Worm (Caenorhabditis elegans) whole organism, young adult: Measurements from ENCODE around the gene T01E8.1.

Experiments
- C06A6.2 ChIP-seq: fragments of 200-800 bp; sonication (Bioruptor generic); conservative IDR thresholded peaks from 2 replicates; pipeline ENCODE4 v1.3.6; 2022; ENCODE audit warnings: missing genetic modification characterization, missing compliant biosample characterization
- F22D6.2 ChIP-seq: sonication (generic microtip); optimal IDR thresholded peaks from 2 replicates; lab custom pipeline; 2016; ENCODE audit warnings: mild to moderate bottlenecking, missing genetic modification characterization, missing compliant biosample characterization
- aptf-2 ChIP-seq: fragments of 200-800 bp; sonication (Bioruptor generic); conservative IDR thresholded peaks from 2 replicates; pipeline ENCODE4 v1.3.6; 2022; ENCODE audit warnings: missing genetic modification reagents, missing genetic modification characterization, missing compliant biosample characterization
- efl-1 ChIP-seq: fragments of 150-350 bp; optimal IDR thresholded peaks from 2 replicates; lab custom pipeline; 2014; ENCODE audit warnings: missing biosample characterization, missing genetic modification reagents, missing genetic modification characterization
- ets-4 ChIP-seq: fragments of 200-800 bp; sonication (Bioruptor generic); optimal IDR thresholded peaks from 2 replicates; lab custom pipeline; 2018; ENCODE audit warnings: mild to moderate bottlenecking, missing genetic modification characterization, missing compliant biosample characterization
- hsf-1 ChIP-seq: fragments of 200-800 bp; sonication (Bioruptor generic); IDR thresholded peaks from 2 replicates; pipeline ENCODE4 v1.3.6; 2022; ENCODE audit warnings: missing genetic modification reagents, missing genetic modification characterization, missing compliant biosample characterization
- snpc-3.4 ChIP-seq: sonication (generic microtip); optimal IDR thresholded peaks from 2 replicates; lab custom pipeline; 2017; ENCODE audit warnings: missing genetic modification characterization, mild to moderate bottlenecking, missing compliant biosample characterization, antibody characterized with exemption, moderate library complexity, missing genotype, missing genetic modification reagents
- tbx-9 ChIP-seq: sonication (generic microtip); optimal IDR thresholded peaks from 2 replicates; lab custom pipeline; 2016; ENCODE audit warnings: borderline replicate concordance, missing genetic modification characterization, inconsistent platforms, missing compliant biosample characterization

DNA sequence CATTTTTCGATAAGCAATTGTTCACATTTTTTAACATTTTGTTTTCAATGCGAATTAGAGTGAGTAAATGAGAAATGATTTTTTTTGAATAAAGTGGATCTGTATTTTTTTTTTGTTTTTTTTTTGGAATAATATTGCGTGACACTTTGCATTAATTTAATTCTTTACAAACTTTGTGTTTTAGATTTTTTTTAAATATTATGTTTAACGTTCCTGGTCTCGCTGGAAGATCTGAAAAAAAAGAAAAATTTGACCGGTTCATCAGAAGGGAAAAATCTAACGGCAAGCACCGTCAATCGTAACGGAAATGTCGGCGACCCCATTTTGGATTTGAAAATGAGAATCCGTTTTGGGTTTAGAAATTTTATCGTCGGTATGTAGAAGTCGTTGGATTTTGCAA is 17.2 kb upstream of the T01E8.1 start, which contains the start of gene cdc-25.4:
- TF ChIP-seq F22D6.2 (tag; lab: Kevin White, UChicago) (no peak), efl-1 (GFP tag; lab: Kevin White, UChicago) (no peak), C06A6.2 (no peak), tbx-9 (no peak), hsf-1 (no peak), ets-4 (GFP tag; lab: Kevin White, UChicago) (no peak), snpc-3.4 (tag; lab: Kevin White, UChicago) (no peak), aptf-2 (no peak)
